Fruit fly (Drosophila melanogaster) whole organism, embryonic: ENCODE measurements around the gene Eig71Eg.

ENCODE experiments used
- Atf3 ChIP-seq: fragments of 200-800 bp; sonication (Bioruptor generic); optimal IDR thresholded peaks from 3 replicates; lab custom pipeline; 2016; ENCODE audit warnings: missing biosample characterization, missing genetic modification characterization
- CG10267 ChIP-seq: fragments of 200-800 bp; sonication (Bioruptor generic); optimal IDR thresholded peaks from 2 replicates; lab custom pipeline; 2018; ENCODE audit warnings: missing biosample characterization, mild to moderate bottlenecking, missing genetic modification characterization, moderate library complexity
- CG11696 ChIP-seq: fragments of 200-800 bp; sonication (Bioruptor generic); IDR thresholded peaks from 2 replicates; pipeline ENCODE4 v1.3.6; 2022; ENCODE audit warnings: missing biosample characterization, missing genetic modification characterization
- CG12155 ChIP-seq: fragments of 200-800 bp; sonication (Bioruptor generic); optimal IDR thresholded peaks from 3 replicates; lab custom pipeline; 2016; ENCODE audit warnings: missing biosample characterization, missing genetic modification characterization
- CG15479 ChIP-seq: fragments of 200-800 bp; sonication (Bioruptor generic); optimal IDR thresholded peaks from 3 replicates; lab custom pipeline; 2019; ENCODE audit warnings: missing biosample characterization, mild to moderate bottlenecking, missing genetic modification characterization, moderate library complexity
- CG16863 ChIP-seq: fragments of 200-800 bp; sonication (Bioruptor generic); optimal IDR thresholded peaks from 3 replicates; lab custom pipeline; 2016; ENCODE audit warnings: missing biosample characterization, missing genetic modification characterization
- CG2116 ChIP-seq: fragments of 200-800 bp; sonication (Bioruptor generic); optimal IDR thresholded peaks from 3 replicates; lab custom pipeline; 2018; ENCODE audit warnings: missing biosample characterization, mild to moderate bottlenecking, missing genetic modification characterization
- CG3065 ChIP-seq: fragments of 200-800 bp; sonication (Bioruptor generic); optimal IDR thresholded peaks from 2 replicates; lab custom pipeline; 2016; ENCODE audit warnings: missing biosample characterization, missing genetic modification characterization
- CG32767 ChIP-seq: fragments of 200-800 bp; sonication (Bioruptor generic); IDR thresholded peaks from 2 replicates; pipeline ENCODE4 v1.3.6; 2022; ENCODE audit warnings: missing biosample characterization, missing genetic modification characterization
- CG32772 ChIP-seq: fragments of 200-800 bp; sonication (Bioruptor generic); IDR thresholded peaks from 2 replicates; pipeline ENCODE4 v1.3.6; 2022; ENCODE audit warnings: missing biosample characterization, missing genetic modification characterization
- CG34422 ChIP-seq: fragments of 200-800 bp; sonication (Bioruptor generic); IDR thresholded peaks from 3 replicates; pipeline ENCODE4 v1.3.6; 2022; ENCODE audit warnings: missing biosample characterization, missing genetic modification characterization
- CG7357 ChIP-seq: fragments of 200-800 bp; sonication (Bioruptor generic); IDR thresholded peaks from 3 replicates; pipeline ENCODE4 v1.3.6; 2022; ENCODE audit warnings: missing biosample characterization, missing genetic modification characterization
- CG9215 ChIP-seq: fragments of 200-800 bp; sonication (Bioruptor generic); IDR thresholded peaks from 2 replicates; pipeline ENCODE4 v1.3.6; 2022; ENCODE audit warnings: missing biosample characterization, missing genetic modification characterization
- CG9437 ChIP-seq: fragments of 200-800 bp; sonication (Bioruptor generic); optimal IDR thresholded peaks from 2 replicates; lab custom pipeline; 2018; ENCODE audit warnings: missing biosample characterization, mild to moderate bottlenecking, missing genetic modification characterization
- Chrac-16 ChIP-seq: fragments of 200-800 bp; sonication (Bioruptor generic); optimal IDR thresholded peaks from 3 replicates; lab custom pipeline; 2016; ENCODE audit warnings: missing biosample characterization, missing genetic modification characterization
- D19A ChIP-seq: fragments of 200-800 bp; optimal IDR thresholded peaks from 3 replicates; lab custom pipeline; 2019; ENCODE audit warnings: missing biosample characterization, mild to moderate bottlenecking, missing genetic modification characterization, moderate library complexity
- Deaf1 ChIP-seq: fragments of 200-800 bp; optimal IDR thresholded peaks from 3 replicates; lab custom pipeline; 2019; ENCODE audit warnings: missing biosample characterization, mild to moderate bottlenecking, missing genetic modification characterization, moderate library complexity
- Dfd ChIP-seq, 2 experiments: fragments of >200 bp; optimal IDR thresholded peaks; 2 replicates each; lab custom pipeline; 2017; ENCODE audit warnings: missing biosample characterization in 2 of 2, missing genetic modification characterization in 2 of 2
- Dp ChIP-seq: fragments of 200-800 bp; sonication (Bioruptor generic); optimal IDR thresholded peaks from 2 replicates; lab custom pipeline; 2018; ENCODE audit warnings: missing biosample characterization, mild to moderate bottlenecking, missing genetic modification characterization, moderate library complexity
- Fer3 ChIP-seq: fragments of 200-800 bp; sonication (Bioruptor generic); optimal IDR thresholded peaks from 2 replicates; lab custom pipeline; 2018; ENCODE audit warnings: missing biosample characterization, mild to moderate bottlenecking, missing genetic modification characterization, moderate library complexity
- H15 ChIP-seq: fragments of 200-800 bp; sonication (Bioruptor generic); IDR thresholded peaks from 3 replicates; pipeline ENCODE4 v1.3.6; 2022; ENCODE audit warnings: missing biosample characterization, missing genetic modification characterization
- HHEX ChIP-seq: fragments of 200-800 bp; sonication (Bioruptor generic); optimal IDR thresholded peaks from 3 replicates; lab custom pipeline; 2017; ENCODE audit warnings: missing biosample characterization, mild to moderate bottlenecking, missing genetic modification characterization, missing genetic modification reagents
- Hmx ChIP-seq: fragments of 200-800 bp; sonication (Bioruptor generic); optimal IDR thresholded peaks from 2 replicates; lab custom pipeline; 2016; ENCODE audit warnings: missing biosample characterization, missing genetic modification characterization
- Hr39 ChIP-seq: fragments of >200 bp; optimal IDR thresholded peaks from 2 replicates; lab custom pipeline; 2017
- Neu2 ChIP-seq: fragments of 200-800 bp; sonication (Bioruptor generic); optimal IDR thresholded peaks from 3 replicates; lab custom pipeline; 2016; ENCODE audit warnings: missing biosample characterization, missing genetic modification characterization, borderline replicate concordance
- Oli ChIP-seq: fragments of 200-800 bp; sonication (Bioruptor generic); optimal IDR thresholded peaks from 2 replicates; lab custom pipeline; 2018; ENCODE audit warnings: missing biosample characterization, mild to moderate bottlenecking, missing genetic modification characterization, moderate library complexity
- Ptx1 ChIP-seq: fragments of 200-800 bp; sonication (Bioruptor generic); IDR thresholded peaks from 2 replicates; pipeline ENCODE4 v1.3.6; 2022; ENCODE audit warnings: missing biosample characterization, missing genetic modification characterization
- Rx ChIP-seq: fragments of 200-800 bp; sonication (Bioruptor generic); IDR thresholded peaks from 2 replicates; pipeline ENCODE4 v1.3.6; 2022; ENCODE audit warnings: missing biosample characterization, missing genetic modification characterization
- Sin3A ChIP-seq: fragments of >200 bp; optimal IDR thresholded peaks from 2 replicates; lab custom pipeline; 2018
- Vsx1 ChIP-seq: fragments of 200-800 bp; sonication (Bioruptor generic); optimal IDR thresholded peaks from 2 replicates; lab custom pipeline; 2017; ENCODE audit warnings: missing biosample characterization, mild to moderate bottlenecking, missing genetic modification characterization, missing genetic modification reagents
- ac ChIP-seq: fragments of 200-800 bp; sonication (Bioruptor generic); optimal IDR thresholded peaks from 3 replicates; lab custom pipeline; 2017; ENCODE audit warnings: missing biosample characterization, mild to moderate bottlenecking, missing genetic modification characterization
- ato ChIP-seq: fragments of 200-800 bp; sonication (Bioruptor generic); IDR thresholded peaks from 2 replicates; pipeline ENCODE4 v1.3.6; 2022; ENCODE audit warnings: missing biosample characterization, missing genetic modification characterization; ENCODE audit not compliant: partially characterized antibody
- chn ChIP-seq: fragments of 200-800 bp; sonication (Bioruptor generic); optimal IDR thresholded peaks from 2 replicates; lab custom pipeline; 2016; ENCODE audit warnings: missing biosample characterization, missing genetic modification characterization
- crp ChIP-seq, 2 experiments: fragments of 200-800 bp; sonication (Bioruptor generic); optimal IDR thresholded peaks; 2 replicates in 1 of 2; 3 replicates in 1 of 2; lab custom pipeline; 2017; ENCODE audit warnings: missing biosample characterization in 2 of 2, missing genetic modification characterization in 2 of 2, mild to moderate bottlenecking in 1 of 2, moderate library complexity in 1 of 2
- dati ChIP-seq: fragments of 200-800 bp; sonication (Bioruptor generic); IDR thresholded peaks from 2 replicates; pipeline ENCODE4 v1.3.6; 2022; ENCODE audit warnings: missing biosample characterization, missing genetic modification characterization
- dm ChIP-seq: fragments of 200-800 bp; sonication (Bioruptor generic); optimal IDR thresholded peaks from 3 replicates; lab custom pipeline; 2016; ENCODE audit warnings: missing biosample characterization, missing genetic modification characterization
- dmrt99B ChIP-seq: fragments of 200-800 bp; sonication (Bioruptor generic); optimal IDR thresholded peaks from 2 replicates; lab custom pipeline; 2018; ENCODE audit warnings: missing biosample characterization, mild to moderate bottlenecking, missing genetic modification characterization, moderate library complexity
- esg ChIP-seq: fragments of 200-800 bp; sonication (Bioruptor generic); conservative IDR thresholded peaks from 2 replicates; pipeline ENCODE4 v1.3.6; 2022; ENCODE audit warnings: missing biosample characterization, missing genetic modification characterization
- fd96Cb ChIP-seq: fragments of 200-800 bp; sonication (Bioruptor generic); optimal IDR thresholded peaks from 2 replicates; lab custom pipeline; 2018; ENCODE audit warnings: missing biosample characterization, mild to moderate bottlenecking, missing genetic modification characterization, moderate library complexity
- gce ChIP-seq: fragments of 200-800 bp; sonication (Bioruptor generic); IDR thresholded peaks from 3 replicates; pipeline ENCODE4 v1.3.6; 2022; ENCODE audit warnings: missing biosample characterization, missing genetic modification characterization
- gfzf ChIP-seq: fragments of 200-800 bp; sonication (Bioruptor generic); optimal IDR thresholded peaks from 2 replicates; lab custom pipeline; 2016; ENCODE audit warnings: missing biosample characterization, mild to moderate bottlenecking, missing genetic modification characterization, moderate library complexity
- grau ChIP-seq: fragments of 200-800 bp; optimal IDR thresholded peaks from 3 replicates; lab custom pipeline; 2019; ENCODE audit warnings: missing biosample characterization, mild to moderate bottlenecking, missing genetic modification characterization, moderate library complexity
- grn ChIP-seq: fragments of 200-800 bp; sonication (Bioruptor generic); optimal IDR thresholded peaks from 3 replicates; lab custom pipeline; 2017; ENCODE audit warnings: missing biosample characterization, missing genetic modification characterization
- hbn ChIP-seq: fragments of 200-800 bp; sonication (Bioruptor generic); IDR thresholded peaks from 2 replicates; pipeline ENCODE4 v1.3.6; 2022; ENCODE audit warnings: missing biosample characterization, missing genetic modification characterization; ENCODE audit not compliant: partially characterized antibody
- maf-S ChIP-seq: fragments of 200-800 bp; sonication (Bioruptor generic); optimal IDR thresholded peaks from 2 replicates; lab custom pipeline; 2016; ENCODE audit warnings: missing biosample characterization, missing genetic modification characterization
- nmo ChIP-seq: fragments of 200-800 bp; sonication (Bioruptor generic); optimal IDR thresholded peaks from 2 replicates; lab custom pipeline; 2018; ENCODE audit warnings: missing biosample characterization, mild to moderate bottlenecking, missing genetic modification characterization, moderate library complexity
- ranshi ChIP-seq: fragments of 200-800 bp; sonication (Bioruptor generic); IDR thresholded peaks from 2 replicates; pipeline ENCODE4 v1.3.6; 2022; ENCODE audit warnings: missing biosample characterization, missing genetic modification characterization
- unc-4 ChIP-seq: fragments of 200-800 bp; sonication (Bioruptor generic); IDR thresholded peaks from 2 replicates; pipeline ENCODE4 v1.3.6; 2022; ENCODE audit warnings: missing biosample characterization, missing genetic modification characterization; ENCODE audit not compliant: partially characterized antibody
- vfl ChIP-seq: fragments of 200-800 bp; sonication (Bioruptor generic); optimal IDR thresholded peaks from 2 replicates; lab custom pipeline; 2016; ENCODE audit warnings: missing biosample characterization, missing genetic modification characterization
- z ChIP-seq: fragments of 200-800 bp; sonication (Bioruptor generic); IDR thresholded peaks from 3 replicates; pipeline ENCODE4 v1.3.6; 2022; ENCODE audit warnings: missing biosample characterization, missing genetic modification characterization

Gene Eig71Eg

DNA sequence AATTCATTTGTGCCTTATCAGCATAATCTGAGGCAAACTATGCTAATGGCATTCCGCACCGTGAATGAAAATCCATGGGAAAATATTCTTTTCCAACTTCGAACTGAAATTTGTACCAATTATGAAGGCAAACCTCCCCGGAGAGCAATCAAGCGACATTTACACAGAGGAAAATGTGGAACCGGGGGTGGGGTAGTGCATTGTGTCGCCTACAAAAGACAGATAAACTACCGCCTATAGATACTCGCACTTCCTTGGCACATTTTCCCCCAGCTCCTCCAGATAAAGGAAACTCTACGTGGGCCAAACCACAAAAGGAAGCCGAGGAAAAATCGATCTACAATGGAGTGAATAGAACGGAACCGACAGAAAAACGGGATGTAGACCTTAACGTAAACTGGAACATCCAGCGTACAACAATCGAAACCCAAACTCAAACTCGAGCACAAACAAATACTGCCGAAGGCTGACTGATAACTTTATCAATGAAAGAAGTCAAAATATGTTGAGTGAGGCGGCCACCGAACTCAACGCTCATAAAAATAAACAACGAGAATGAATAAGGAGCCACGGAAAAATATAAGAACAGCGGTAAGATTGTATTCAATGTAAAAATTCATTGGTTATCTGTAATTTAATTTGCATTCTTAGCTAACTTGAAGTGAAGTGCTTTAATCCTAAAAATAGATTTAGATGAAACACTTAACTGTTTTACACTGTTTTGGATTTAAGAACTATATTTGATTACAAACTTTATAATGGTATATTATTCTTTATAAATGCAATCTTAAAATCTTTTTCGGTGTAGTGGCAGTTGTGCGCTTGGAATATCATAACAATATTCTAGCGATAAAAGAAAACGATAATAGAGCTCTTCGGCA lies 33.5 kb downstream of the Eig71Eg start (continued):
- TF ChIP-seq grau (peak; percentile 60), vfl (GFP tag; lab: Kevin White, UChicago) (no peak), CG12155 (GFP tag; lab: Kevin White, UChicago) (no peak), Rx (GFP tag; lab: Robert Waterston, UW) (no peak), hbn (GFP tag; lab: Robert Waterston, UW) (no peak), crp (GFP tag; optimal IDR thresholded peaks at IDR 0.05; lab: Kevin White, UChicago) (no peak), CG7357 (GFP tag; lab: Robert Waterston, UW) (no peak), maf-S (GFP tag; lab: Kevin White, UChicago) (no peak), CG15479 (GFP tag; lab: Kevin White, UChicago) (peak; percentile 52), Chrac-16 (no peak), D19A (peak; percentile 24), Neu2 (GFP tag; lab: Kevin White, UChicago) (no peak), CG3065 (GFP tag; lab: Kevin White, UChicago) (no peak), CG11696 (GFP tag; lab: Robert Waterston, UW) (no peak), chn (no peak), Hmx (GFP tag; lab: Kevin White, UChicago) (no peak), Hr39 (lab: Kevin White, UChicago) (no peak), Deaf1 (tag; lab: Kevin White, UChicago) (peak; percentile 26), CG10267 (tag; lab: Kevin White, UChicago) (peak; percentile 77), CG16863 (GFP tag; lab: Kevin White, UChicago) (no peak), CG2116 (GFP tag; lab: Kevin White, UChicago) (no peak), Sin3A (lab: Kevin White, UChicago) (no peak), CG34422 (GFP tag; lab: Robert Waterston, UW) (no peak), ranshi (GFP tag; lab: Robert Waterston, UW) (0 out of 2 replicates have a peak, but pooled peaks have one; percentile 36), ato (GFP tag; lab: Robert Waterston, UW) (no peak), Ptx1 (GFP tag; lab: Robert Waterston, UW) (peak; percentile 8; the same call in 1 of the 2 replicates), gfzf (GFP tag; lab: Kevin White, UChicago) (no peak), gce (GFP tag; lab: Robert Waterston, UW) (no peak), nmo (peak; percentile 49), dati (GFP tag; lab: Robert Waterston, UW) (no peak), unc-4 (no peak), Dp (GFP tag; lab: Kevin White, UChicago) (no peak), HHEX (GFP tag; lab: Kevin White, UChicago) (no peak), dm (GFP tag; lab: Kevin White, UChicago) (no peak), fd96Cb (peak; percentile 77), CG9215 (no peak), CG32772 (GFP tag; lab: Robert Waterston, UW) (no peak), dmrt99B (tag; lab: Kevin White, UChicago) (peak; percentile 61), CG32767 (GFP tag; lab: Robert Waterston, UW) (no peak), Atf3 (GFP tag; lab: Kevin White, UChicago) (no peak), grn (GFP tag; lab: Kevin White, UChicago) (no peak), esg (GFP tag; lab: Robert Waterston, UW) (peak; percentile 52), ac (GFP tag; lab: Kevin White, UChicago) (no peak), H15 (GFP tag; lab: Robert Waterston, UW) (no peak), Vsx1 (GFP tag; lab: Kevin White, UChicago) (peak; percentile 28), z (GFP tag; lab: Robert Waterston, UW) (peak; percentile 52; the same call in 2 of the 3 replicates), CG9437 (GFP tag; lab: Kevin White, UChicago) (peak; percentile 13), Dfd (GFP tag; optimal IDR thresholded peaks at IDR 0.05; lab: Kevin White, UChicago) (no peak), Fer3 (tag; lab: Kevin White, UChicago) (peak; percentile 50), Oli (tag; lab: Kevin White, UChicago) (peak; percentile 33)
